Fruit fly (Drosophila melanogaster): ENCODE data around the gene CG1113.

Gene CG1113

dm6 chr3R:5283360-5283963 is 30.5 kb downstream of the CG1113 start (continued):
- TF ChIP-seq wor (GFP tag; IDR thresholded peaks at IDR 0.05): peak; percentile 71
- peak; percentile 34 for TF ChIP-seq psq (GFP tag; optimal IDR thresholded peaks at IDR 0.05)
- TF ChIP-seq zf30C (GFP tag; optimal IDR thresholded peaks at IDR 0.05): peak; percentile 77
- peak; percentile 68 for TF ChIP-seq wek (GFP tag; optimal IDR thresholded peaks at IDR 0.05)
- peak in 1 of 3 experiments; percentile 76 for TF ChIP-seq lola (GFP tag; optimal IDR thresholded peaks at IDR 0.05)
- TF ChIP-seq cas (GFP tag; IDR thresholded peaks at IDR 0.05): peak; percentile 84
- TF ChIP-seq CG14441 (GFP tag; IDR thresholded peaks at IDR 0.05): peak; percentile 80
- TF ChIP-seq CG10431 (GFP tag; optimal IDR thresholded peaks at IDR 0.05): no peak
- peak; percentile 91 for TF ChIP-seq sug (tag; optimal IDR thresholded peaks at IDR 0.05)
- no peak; the same call in 1 of the 3 replicates for TF ChIP-seq otp (GFP tag; IDR thresholded peaks at IDR 0.05)
- peak; percentile 87 for TF ChIP-seq her (GFP tag; optimal IDR thresholded peaks at IDR 0.05)
- peak; percentile 90 for TF ChIP-seq CG7786 (GFP tag; optimal IDR thresholded peaks at IDR 0.05)
- no peak for TF ChIP-seq CkIIα-i1 (GFP tag; IDR thresholded peaks at IDR 0.05)
- TF ChIP-seq CG3726 (GFP tag; IDR thresholded peaks at IDR 0.05): peak; percentile 66; the same call in 1 of the 3 replicates
- peak; percentile 94 for TF ChIP-seq CHES-1-like (GFP tag; optimal IDR thresholded peaks at IDR 0.05)
- peak; percentile 73 for TF ChIP-seq CG31365 (tag; optimal IDR thresholded peaks at IDR 0.05)
- TF ChIP-seq PHDP (tag; optimal IDR thresholded peaks at IDR 0.05): peak; percentile 93
- TF ChIP-seq Dad (GFP tag; optimal IDR thresholded peaks at IDR 0.05): peak; percentile 88
- TF ChIP-seq Hr39 (optimal IDR thresholded peaks at IDR 0.05): no peak
- TF ChIP-seq Sox100B (GFP tag; optimal IDR thresholded peaks at IDR 0.05): peak; percentile 94
- TF ChIP-seq sob (GFP tag; IDR thresholded peaks at IDR 0.05): peak; percentile 82
- peak; percentile 91 for TF ChIP-seq Bteb2 (GFP tag; optimal IDR thresholded peaks at IDR 0.05)
- TF ChIP-seq ftz-f1 (GFP tag; optimal IDR thresholded peaks at IDR 0.05): peak; percentile 26
- peak; percentile 65 for TF ChIP-seq zen (tag; optimal IDR thresholded peaks at IDR 0.05)
- TF ChIP-seq B-H1 (GFP tag; IDR thresholded peaks at IDR 0.05): peak; percentile 57
- no peak; the same call in 1 of the 2 replicates for TF ChIP-seq Ravus (GFP tag; IDR thresholded peaks at IDR 0.05)
- TF ChIP-seq gsb-n (tag; optimal IDR thresholded peaks at IDR 0.05): peak; percentile 76
- peak; percentile 90 for TF ChIP-seq run (tag; optimal IDR thresholded peaks at IDR 0.05)
- no peak for TF ChIP-seq Nf-YA (GFP tag; IDR thresholded peaks at IDR 0.05)
- TF ChIP-seq CG31388 (GFP tag; optimal IDR thresholded peaks at IDR 0.05): peak; percentile 82
- TF ChIP-seq fd102C (GFP tag; optimal IDR thresholded peaks at IDR 0.05): no peak
- peak; percentile 70 for TF ChIP-seq CG5245 (GFP tag; optimal IDR thresholded peaks at IDR 0.05)
- TF ChIP-seq Sox102F (GFP tag; optimal IDR thresholded peaks at IDR 0.05): peak; percentile 93
- TF ChIP-seq HLH3B (GFP tag; IDR thresholded peaks at IDR 0.05): peak; percentile 68
- TF ChIP-seq MESR4 (GFP tag; optimal IDR thresholded peaks at IDR 0.05): peak; percentile 18
- TF ChIP-seq knrl (GFP tag; IDR thresholded peaks at IDR 0.05; ENCODE audit: partially characterized antibody): no peak
- peak; percentile 70 for TF ChIP-seq ase (GFP tag; IDR thresholded peaks at IDR 0.05)
- no peak for TF ChIP-seq cg (GFP tag; optimal IDR thresholded peaks at IDR 0.05)
- TF ChIP-seq peb (GFP tag; IDR thresholded peaks at IDR 0.05): peak; percentile 44; the same call in 1 of the 2 replicates
- TF ChIP-seq CG18599 (GFP tag; optimal IDR thresholded peaks at IDR 0.05): peak; percentile 96
- peak; percentile 68 for TF ChIP-seq Mad (GFP tag; optimal IDR thresholded peaks at IDR 0.05)
- peak; percentile 94 for TF ChIP-seq gem (tag; optimal IDR thresholded peaks at IDR 0.05)
- peak; percentile 96 for TF ChIP-seq CG2678 (tag; optimal IDR thresholded peaks at IDR 0.05)
- TF ChIP-seq CG7357 (GFP tag; IDR thresholded peaks at IDR 0.05): peak; percentile 78
- no peak for TF ChIP-seq dan (GFP tag; IDR thresholded peaks at IDR 0.05)
- peak; percentile 80 for TF ChIP-seq B-H2 (GFP tag; optimal IDR thresholded peaks at IDR 0.05)
- peak; percentile 54 for TF ChIP-seq CG15696 (tag; optimal IDR thresholded peaks at IDR 0.05)
- TF ChIP-seq CG4404 (GFP tag; IDR thresholded peaks at IDR 0.05): peak; percentile 65
- TF ChIP-seq ERR (GFP tag; optimal IDR thresholded peaks at IDR 0.05): peak; percentile 88
- TF ChIP-seq Camta (GFP tag; optimal IDR thresholded peaks at IDR 0.05): peak; percentile 86
- peak; percentile 93 for TF ChIP-seq bcd (GFP tag; optimal IDR thresholded peaks at IDR 0.05)

Measured in whole organism, embryonic.